Fruit fly (Drosophila melanogaster): Measurements from ENCODE around the gene Qsox3.
A peak's percentile ranks its signal among the peaks of the same experiment; 100 is the strongest.

DNA sequence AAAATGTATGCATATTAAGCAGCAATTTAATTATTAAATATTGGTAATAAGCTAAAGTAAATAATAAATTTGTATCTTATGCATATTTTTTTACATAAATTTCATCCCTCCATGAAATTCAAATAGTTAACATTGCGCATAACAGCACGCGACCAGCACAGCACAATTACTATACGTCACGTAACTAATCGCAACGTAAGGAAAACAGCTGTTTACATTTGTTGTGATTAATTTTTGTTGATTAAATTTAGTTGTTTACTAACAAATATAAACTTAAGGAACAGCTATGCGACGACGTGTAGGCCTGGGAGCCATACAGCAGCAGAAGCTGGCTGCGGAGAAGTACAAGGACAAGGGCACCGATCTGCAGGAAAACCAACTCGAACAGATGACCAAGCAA, 46.6 kb upstream of the Qsox3 start, which contains the start of gene lsn:
- no peak for TF ChIP-seq cnc (optimal IDR thresholded peaks at IDR 0.05)
- no peak for TF ChIP-seq Crg-1 (GFP tag; optimal IDR thresholded peaks at IDR 0.05)
- peak; percentile 12 for TF ChIP-seq kay (GFP tag; ENCODE audit: borderline replicate concordance)
- no peak for TF ChIP-seq CG5204 (GFP tag; optimal IDR thresholded peaks at IDR 0.05)
- TF ChIP-seq Clk (GFP tag; optimal IDR thresholded peaks at IDR 0.05), result no peak
- no peak for TF ChIP-seq CG11617 (GFP tag; optimal IDR thresholded peaks at IDR 0.05)
- no peak for TF ChIP-seq CG14711 (tag; optimal IDR thresholded peaks at IDR 0.05)
- TF ChIP-seq CG7045 (GFP tag; optimal IDR thresholded peaks at IDR 0.05), result no peak
- no peak for TF ChIP-seq tj (GFP tag; optimal IDR thresholded peaks at IDR 0.05)
- TF ChIP-seq toe (GFP tag; optimal IDR thresholded peaks at IDR 0.05), result no peak
- TF ChIP-seq ovo (GFP tag; optimal IDR thresholded peaks at IDR 0.05), result peak; percentile 42
- no peak for TF ChIP-seq Mnt (GFP tag; optimal IDR thresholded peaks at IDR 0.05)
